Worm (Caenorhabditis elegans) whole organism, L4 larva: ENCODE measurements around the gene tsp-13.

Experiments
- ZK546.5 ChIP-seq, 2 experiments: sonication (generic microtip); optimal IDR thresholded peaks; 2 replicates each; lab custom pipeline; 2017; ENCODE audit warnings: missing biosample characterization in 2 of 2, missing genetic modification characterization in 2 of 2
- ama-1 ChIP-seq: fragments of 150-350 bp; optimal IDR thresholded peaks from 2 replicates; lab custom pipeline; 2014; ENCODE audit warnings: inconsistent platforms, mixed read lengths
- ceh-28 ChIP-seq: fragments of 150-350 bp; optimal IDR thresholded peaks from 2 replicates; lab custom pipeline; 2014; ENCODE audit warnings: missing biosample characterization, missing genetic modification reagents, missing genetic modification characterization
- ceh-82 ChIP-seq: sonication (generic microtip); optimal IDR thresholded peaks from 2 replicates; lab custom pipeline; 2017; ENCODE audit warnings: missing biosample characterization, missing genetic modification characterization
- daf-8 ChIP-seq: fragments of 200-800 bp; sonication (Bioruptor generic); IDR thresholded peaks from 2 replicates; pipeline ENCODE4 v1.3.6; 2022; ENCODE audit warnings: missing genetic modification characterization, missing compliant biosample characterization
- dmd-9 ChIP-seq: fragments of 200-800 bp; sonication (Bioruptor generic); IDR thresholded peaks from 2 replicates; pipeline ENCODE4 v1.3.6; 2022; ENCODE audit warnings: missing genetic modification reagents, missing genetic modification characterization, missing compliant biosample characterization
- egl-27 ChIP-seq: sonication (generic microtip); optimal IDR thresholded peaks from 3 replicates; lab custom pipeline; 2017; ENCODE audit warnings: missing biosample characterization, missing genetic modification reagents, missing genetic modification characterization
- lsy-2 ChIP-seq, 2 experiments: fragments of 150-350 bp in 1 of 2; sonication (generic microtip) in 1 of 2; optimal IDR thresholded peaks; 2 replicates each; lab custom pipeline; 2014 to 2017; ENCODE audit warnings: missing biosample characterization in 2 of 2, missing genetic modification characterization in 2 of 2
- nhr-28 ChIP-seq: fragments of 150-350 bp; optimal IDR thresholded peaks from 2 replicates; lab custom pipeline; 2014; ENCODE audit warnings: missing biosample characterization, missing genetic modification characterization
- nhr-77 ChIP-seq: fragments of 150-350 bp; optimal IDR thresholded peaks from 2 replicates; lab custom pipeline; 2014; ENCODE audit warnings: missing biosample characterization, missing genetic modification characterization
- snpc-4 ChIP-seq: fragments of 150-350 bp; optimal IDR thresholded peaks from 2 replicates; lab custom pipeline; 2014; ENCODE audit warnings: missing biosample characterization, missing genetic modification characterization
- unc-130 ChIP-seq: sonication (generic microtip); optimal IDR thresholded peaks from 2 replicates; lab custom pipeline; 2016; ENCODE audit warnings: missing genetic modification reagents, missing genetic modification characterization, missing compliant biosample characterization
- ztf-7 ChIP-seq: fragments of 150-350 bp; optimal IDR thresholded peaks from 2 replicates; lab custom pipeline; 2014; ENCODE audit warnings: missing biosample characterization, missing genetic modification characterization

DNA sequence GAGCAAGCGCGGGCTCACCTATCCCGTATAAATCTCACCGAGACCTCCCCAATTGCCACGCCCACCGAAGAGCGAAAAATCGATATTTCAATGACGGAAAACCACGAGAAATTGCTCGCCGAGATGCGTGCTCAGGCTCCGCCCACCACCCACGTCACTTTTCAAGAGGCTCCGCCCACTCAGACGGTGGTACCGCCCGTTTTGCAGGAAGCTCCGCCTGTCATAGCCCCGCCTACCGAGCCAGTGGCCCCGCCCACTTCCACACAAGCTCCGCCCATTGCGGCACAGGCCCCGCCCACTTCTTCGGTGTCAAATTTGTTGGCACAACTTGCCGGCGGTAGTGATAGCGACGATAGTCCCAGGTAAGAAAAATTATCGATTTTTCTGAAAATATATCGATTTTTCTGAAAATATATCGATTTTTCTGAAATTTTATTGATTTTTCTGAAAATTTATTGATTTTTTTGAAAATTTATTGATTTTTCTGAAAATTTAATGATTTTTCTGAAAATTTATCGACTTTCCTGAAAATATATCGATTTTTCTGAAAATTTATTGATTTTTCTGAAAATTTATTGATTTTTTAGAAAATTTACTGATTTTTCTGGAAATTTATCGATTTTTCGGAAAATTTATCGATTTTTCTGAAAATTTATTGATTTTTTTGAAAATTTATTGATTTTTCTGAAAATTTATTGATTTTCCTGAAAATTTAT, 24.3 kb upstream of the tsp-13 start:
- TF ChIP-seq egl-27 (no peak), nhr-28 (tag; lab: Kevin White, UChicago) (no peak), unc-130 (GFP tag; lab: Kevin White, UChicago) (no peak), ztf-7 (tag; lab: Kevin White, UChicago) (no peak), daf-8 (no peak), ceh-28 (no peak), lsy-2 (tag; optimal IDR thresholded peaks at IDR 0.05; lab: Kevin White, UChicago) (no peak), nhr-77 (tag; lab: Kevin White, UChicago) (no peak), dmd-9 (GFP tag; lab: Robert Waterston, UW) (no peak), snpc-4 (tag; lab: Kevin White, UChicago) (no peak), ZK546.5 (tag; optimal IDR thresholded peaks at IDR 0.05; lab: Kevin White, UChicago) (no peak), ama-1 (no peak), ceh-82 (tag; lab: Kevin White, UChicago) (no peak)
